3 worm cellular contexts compared by ENCODE assay signal in genomic region chrIV:15025384-15025783, ce11.
A peak's percentile ranks its signal among the peaks of the same experiment; 100 is the strongest.
TF ChIP-seq lines count a peak whose summit lies in the region.

fcd-2 (plus strand) TSS chrIV:15025710.

TF ChIP-seq in whole organism, L1 larva, 84 proteins besides CTCF, POLR2A, EP300 and RAD21 (continued from another document):
- TF ChIP-seq mep-1 (tag; optimal IDR thresholded peaks at IDR 0.05; lab: Kevin White, UChicago) (peak; percentile 79), ceh-82 (tag; optimal IDR thresholded peaks at IDR 0.05; lab: Kevin White, UChicago) (peak in 2 of 3 experiments; percentile 25 to 55), efl-1 (optimal IDR thresholded peaks at IDR 0.05; lab: Kevin White, UChicago) (peak; percentile 92 to 94), efl-1 (GFP tag; optimal IDR thresholded peaks at IDR 0.05 in 1 of 2; lab: Kevin White, UChicago) (peak; percentile 91 to 99), nhr-47 (tag; optimal IDR thresholded peaks at IDR 0.05; lab: Kevin White, UChicago) (peak; percentile 56), C16A3.4 (tag; optimal IDR thresholded peaks at IDR 0.05; lab: Kevin White, UChicago) (peak; percentile 65), lin-13 (GFP tag; optimal IDR thresholded peaks at IDR 0.05; lab: Kevin White, UChicago) (peak; percentile 30), nhr-77 (tag; optimal IDR thresholded peaks at IDR 0.05; lab: Kevin White, UChicago) (peak; percentile 10), jun-1 (tag; optimal IDR thresholded peaks at IDR 0.05; lab: Kevin White, UChicago) (no peak), fos-1 (tag; optimal IDR thresholded peaks at IDR 0.05; lab: Kevin White, UChicago) (no peak), fkh-4 (tag; optimal IDR thresholded peaks at IDR 0.05; lab: Kevin White, UChicago; ENCODE audit: borderline replicate concordance) (no peak), tbx-2 (tag; optimal IDR thresholded peaks at IDR 0.05; lab: Kevin White, UChicago) (peak; percentile 7), nhr-90 (tag; optimal IDR thresholded peaks at IDR 0.05; lab: Kevin White, UChicago; ENCODE audit: poor library complexity) (peak; percentile 5), aly-2 (tag; optimal IDR thresholded peaks at IDR 0.05; lab: Kevin White, UChicago) (peak; percentile 18), nhr-71 (tag; optimal IDR thresholded peaks at IDR 0.05; lab: Kevin White, UChicago) (peak; percentile 65), ztf-11 (tag; optimal IDR thresholded peaks at IDR 0.05; lab: Kevin White, UChicago) (no peak), sup-37 (GFP tag; optimal IDR thresholded peaks at IDR 0.05; lab: Kevin White, UChicago) (no peak), ceh-63 (GFP tag; optimal IDR thresholded peaks at IDR 0.05; lab: Kevin White, UChicago) (no peak), fkh-8 (tag; optimal IDR thresholded peaks at IDR 0.05; lab: Kevin White, UChicago) (peak; percentile 6), xbp-1 (tag; optimal IDR thresholded peaks at IDR 0.05; lab: Kevin White, UChicago) (peak; percentile 59), egl-13 (tag; optimal IDR thresholded peaks at IDR 0.05; lab: Kevin White, UChicago) (peak; percentile 4), unc-30 (tag; optimal IDR thresholded peaks at IDR 0.05; lab: Kevin White, UChicago) (no peak), ceh-88 (GFP tag; IDR thresholded peaks at IDR 0.05; lab: Robert Waterston, UW) (no peak), lsy-2 (tag; optimal IDR thresholded peaks at IDR 0.05; lab: Kevin White, UChicago) (peak; percentile 45 to 80), ceh-90 (tag; optimal IDR thresholded peaks at IDR 0.05; lab: Kevin White, UChicago) (no peak)

TF ChIP-seq in whole organism, L3 larva, 47 proteins besides CTCF, POLR2A, EP300 and RAD21 (continued from another document):
- peak; percentile 31 for TF ChIP-seq skn-1 (tag; optimal IDR thresholded peaks at IDR 0.05; lab: Kevin White, UChicago)
- no peak for TF ChIP-seq fos-1 (tag; optimal IDR thresholded peaks at IDR 0.05; lab: Kevin White, UChicago)
- TF ChIP-seq jun-1 (tag; optimal IDR thresholded peaks at IDR 0.05; lab: Kevin White, UChicago): no peak
- TF ChIP-seq unc-62 (GFP tag; optimal IDR thresholded peaks at IDR 0.05; lab: Kevin White, UChicago): no peak
- TF ChIP-seq snpc-4 (tag; optimal IDR thresholded peaks at IDR 0.05; lab: Kevin White, UChicago): peak; percentile 52
- peak; percentile 27 for TF ChIP-seq R02D3.7 (tag; optimal IDR thresholded peaks at IDR 0.05; lab: Kevin White, UChicago)
- peak; percentile 78 for TF ChIP-seq pha-4 (tag; optimal IDR thresholded peaks at IDR 0.05; lab: Kevin White, UChicago)

TF ChIP-seq in whole organism, young adult, 124 proteins besides CTCF, POLR2A, EP300 and RAD21 (continued from another document):
- TF ChIP-seq atf-7 (tag; optimal IDR thresholded peaks at IDR 0.05; lab: Kevin White, UChicago) (no peak), hmg-1.2 (GFP tag; IDR thresholded peaks at IDR 0.05; lab: Robert Waterston, UW) (0 out of 2 replicates have a peak, but pooled peaks have one; percentile 24), attf-5 (GFP tag; optimal IDR thresholded peaks at IDR 0.05; lab: Kevin White, UChicago) (peak; percentile 63), dpff-1 (tag; optimal IDR thresholded peaks at IDR 0.05; lab: Kevin White, UChicago) (no peak), F23B12.7 (tag; optimal IDR thresholded peaks at IDR 0.05; lab: Kevin White, UChicago; ENCODE audit: insufficient read depth) (peak; percentile 77), F49E8.2 (tag; optimal IDR thresholded peaks at IDR 0.05; lab: Kevin White, UChicago; ENCODE audit: insufficient read depth) (peak; percentile 43), lin-26 (GFP tag; IDR thresholded peaks at IDR 0.05; lab: Robert Waterston, UW) (no peak), tbp1 (GFP tag; optimal IDR thresholded peaks at IDR 0.05; lab: Kevin White, UChicago) (peak; percentile 48), ceh-79 (tag; optimal IDR thresholded peaks at IDR 0.05; lab: Kevin White, UChicago) (no peak), sptf-2 (GFP tag; optimal IDR thresholded peaks at IDR 0.05; lab: Kevin White, UChicago) (no peak), sea-2 (GFP tag; IDR thresholded peaks at IDR 0.05; lab: Robert Waterston, UW) (no peak), ceh-100 (GFP tag; IDR thresholded peaks at IDR 0.05; lab: Robert Waterston, UW) (no peak), Y56A3A.18 (GFP tag; IDR thresholded peaks at IDR 0.05; lab: Robert Waterston, UW) (no peak), ztf-3 (GFP tag; optimal IDR thresholded peaks at IDR 0.05; lab: Kevin White, UChicago) (no peak), ZK185.1 (tag; optimal IDR thresholded peaks at IDR 0.05; lab: Kevin White, UChicago; ENCODE audit: poor library complexity, severe bottlenecking) (no peak), ztf-6 (GFP tag; IDR thresholded peaks at IDR 0.05; lab: Robert Waterston, UW) (no peak), bed-2 (GFP tag; IDR thresholded peaks at IDR 0.05; lab: Robert Waterston, UW) (no peak), F33H1.4 (GFP tag; IDR thresholded peaks at IDR 0.05; lab: Robert Waterston, UW) (peak; percentile 37; the same call in 1 of the 2 replicates), lag-1 (GFP tag; IDR thresholded peaks at IDR 0.05; lab: Robert Waterston, UW) (no peak), F57C9.4 (tag; optimal IDR thresholded peaks at IDR 0.05; lab: Kevin White, UChicago) (no peak), egl-44 (GFP tag; IDR thresholded peaks at IDR 0.05; lab: Robert Waterston, UW) (no peak), ccch-3 (GFP tag; optimal IDR thresholded peaks at IDR 0.05; lab: Kevin White, UChicago) (no peak), ceh-27 (GFP tag; optimal IDR thresholded peaks at IDR 0.05; lab: Kevin White, UChicago) (no peak), efl-1 (GFP tag; optimal IDR thresholded peaks at IDR 0.05; lab: Kevin White, UChicago) (peak; percentile 96), F37B4.10 (GFP tag; IDR thresholded peaks at IDR 0.05; lab: Robert Waterston, UW) (no peak), xnd-1 (tag; optimal IDR thresholded peaks at IDR 0.05; lab: Kevin White, UChicago) (no peak), hsf-1 (GFP tag; IDR thresholded peaks at IDR 0.05; lab: Robert Waterston, UW) (no peak), lin-54 (GFP tag; optimal IDR thresholded peaks at IDR 0.05; lab: Kevin White, UChicago) (peak; percentile 92), snpc-1.1 (tag; optimal IDR thresholded peaks at IDR 0.05; lab: Kevin White, UChicago; ENCODE audit: insufficient read depth) (peak; percentile 66), cebp-2 (GFP tag; IDR thresholded peaks at IDR 0.05; lab: Robert Waterston, UW) (no peak), K12H6.12 (tag; optimal IDR thresholded peaks at IDR 0.05; lab: Kevin White, UChicago) (peak; percentile 1), madf-10 (tag; optimal IDR thresholded peaks at IDR 0.05; lab: Kevin White, UChicago) (no peak), pha-4 (tag; optimal IDR thresholded peaks at IDR 0.05; lab: Kevin White, UChicago) (no peak), nfya-2 (GFP tag; IDR thresholded peaks at IDR 0.05; lab: Robert Waterston, UW) (no peak), zim-3 (tag; optimal IDR thresholded peaks at IDR 0.05; lab: Kevin White, UChicago) (no peak), lsl-1 (GFP tag; optimal IDR thresholded peaks at IDR 0.05; lab: Kevin White, UChicago) (peak; percentile 23), mxl-1 (tag; optimal IDR thresholded peaks at IDR 0.05; lab: Kevin White, UChicago) (no peak), ztf-28 (GFP tag; IDR thresholded peaks at IDR 0.05; lab: Robert Waterston, UW) (no peak), zfh-2 (GFP tag; conservative IDR thresholded peaks at IDR 0.05; lab: Robert Waterston, UW) (no peak), hlh-12 (tag; optimal IDR thresholded peaks at IDR 0.05; lab: Kevin White, UChicago) (no peak), aptf-2 (GFP tag; conservative IDR thresholded peaks at IDR 0.05; lab: Robert Waterston, UW) (no peak), D2030.7 (GFP tag; IDR thresholded peaks at IDR 0.05; lab: Robert Waterston, UW) (0 out of 2 replicates have a peak, but pooled peaks have one; percentile 19), attf-3 (GFP tag; conservative IDR thresholded peaks at IDR 0.05; lab: Robert Waterston, UW) (peak; percentile 95), K11D2.4 (GFP tag; IDR thresholded peaks at IDR 0.05; lab: Robert Waterston, UW) (no peak), ama-1 (optimal IDR thresholded peaks at IDR 0.05; lab: Kevin White, UChicago) (no peak), ama-1 (GFP tag; optimal IDR thresholded peaks at IDR 0.05; lab: Kevin White, UChicago) (peak in 1 of 2 experiments; percentile 24), snpc-4 (GFP tag; optimal IDR thresholded peaks at IDR 0.05; lab: Kevin White, UChicago) (peak; percentile 62), snpc-4 (tag; optimal IDR thresholded peaks at IDR 0.05; lab: Kevin White, UChicago) (peak in 3 of 4 experiments; percentile 60 to 89 (median 73)), B0035.1 (tag; optimal IDR thresholded peaks at IDR 0.05; lab: Kevin White, UChicago) (peak; percentile 23), C17E4.6 (GFP tag; IDR thresholded peaks at IDR 0.05; lab: Robert Waterston, UW) (no peak), F39B2.1 (GFP tag; IDR thresholded peaks at IDR 0.05; lab: Robert Waterston, UW) (no peak), lir-1 (GFP tag; conservative IDR thresholded peaks at IDR 0.05; lab: Robert Waterston, UW) (no peak)
